Fruit fly (Drosophila melanogaster) whole organism, embryonic: ENCODE measurements around the gene CG13124.

ENCODE experiments used
- Awh ChIP-seq: fragments of 200-800 bp; sonication (Bioruptor generic); IDR thresholded peaks from 2 replicates; pipeline ENCODE4, ENCODE4 v1.3.6; 2022; ENCODE audit warnings: missing biosample characterization, missing genetic modification characterization
- CG10543 ChIP-seq: fragments of 200-800 bp; sonication (Bioruptor generic); optimal IDR thresholded peaks from 3 replicates; lab custom pipeline; 2017; ENCODE audit warnings: missing biosample characterization, mild to moderate bottlenecking, missing genetic modification characterization, moderate library complexity
- CG10979 ChIP-seq: fragments of 200-800 bp; sonication (Bioruptor generic); optimal IDR thresholded peaks from 2 replicates; lab custom pipeline; 2018; ENCODE audit warnings: missing biosample characterization, mild to moderate bottlenecking, missing genetic modification characterization, moderate library complexity
- CG1233 ChIP-seq: fragments of 200-800 bp; sonication (Bioruptor generic); optimal IDR thresholded peaks from 4 replicates; lab custom pipeline; 2018; ENCODE audit warnings: missing biosample characterization, mild to moderate bottlenecking, missing genetic modification characterization
- CG12659 ChIP-seq: fragments of 200-800 bp; sonication (Bioruptor generic); optimal IDR thresholded peaks from 3 replicates; lab custom pipeline; 2017; ENCODE audit warnings: mild to moderate bottlenecking, missing biosample characterization, missing genetic modification reagents, missing genetic modification characterization
- CG16779 ChIP-seq: fragments of 200-800 bp; sonication (Bioruptor generic); IDR thresholded peaks from 2 replicates; pipeline ENCODE4 v1.3.6; 2022; ENCODE audit warnings: missing biosample characterization, missing genetic modification characterization
- CG2120 ChIP-seq: fragments of 200-800 bp; sonication (Bioruptor generic); optimal IDR thresholded peaks from 3 replicates; lab custom pipeline; 2016; ENCODE audit warnings: missing biosample characterization, missing genetic modification characterization
- CG4854 ChIP-seq: fragments of 200-800 bp; sonication (Bioruptor generic); optimal IDR thresholded peaks from 2 replicates; lab custom pipeline; 2016; ENCODE audit warnings: missing biosample characterization, missing genetic modification characterization, inconsistent platforms
- CG7271 ChIP-seq: fragments of 200-800 bp; sonication (Bioruptor generic); optimal IDR thresholded peaks from 2 replicates; lab custom pipeline; 2018; ENCODE audit warnings: missing biosample characterization, mild to moderate bottlenecking, missing genetic modification characterization, moderate library complexity
- CG7556 ChIP-seq: fragments of 200-800 bp; sonication (Bioruptor generic); optimal IDR thresholded peaks from 2 replicates; lab custom pipeline; 2017; ENCODE audit warnings: missing biosample characterization, mild to moderate bottlenecking, missing genetic modification characterization
- CG7987 ChIP-seq: fragments of 200-800 bp; sonication (Bioruptor generic); optimal IDR thresholded peaks from 2 replicates; lab custom pipeline; 2018; ENCODE audit warnings: missing biosample characterization, mild to moderate bottlenecking, missing genetic modification characterization, moderate library complexity
- CG8478 ChIP-seq: fragments of >200 bp; optimal IDR thresholded peaks from 2 replicates; lab custom pipeline; 2018
- CG8765 ChIP-seq: fragments of 200-800 bp; sonication (Bioruptor generic); IDR thresholded peaks from 2 replicates; pipeline ENCODE4 v1.3.6; 2022; ENCODE audit warnings: missing biosample characterization, missing genetic modification characterization
- Camta ChIP-seq: fragments of 200-800 bp; sonication (Bioruptor generic); optimal IDR thresholded peaks from 2 replicates; lab custom pipeline; 2016; ENCODE audit warnings: missing biosample characterization, missing genetic modification characterization
- Chrac-16 ChIP-seq: fragments of 200-800 bp; sonication (Bioruptor generic); optimal IDR thresholded peaks from 3 replicates; lab custom pipeline; 2016; ENCODE audit warnings: missing biosample characterization, missing genetic modification characterization
- CoRest ChIP-seq: fragments of 200-800 bp; sonication (Bioruptor generic); optimal IDR thresholded peaks from 3 replicates; lab custom pipeline; 2018; ENCODE audit warnings: missing biosample characterization, mild to moderate bottlenecking, missing genetic modification characterization, moderate library complexity
- Ets97D ChIP-seq: fragments of 200-800 bp; sonication (Bioruptor generic); optimal IDR thresholded peaks from 3 replicates; lab custom pipeline; 2016; ENCODE audit warnings: missing biosample characterization, missing genetic modification characterization
- Hr3 ChIP-seq: fragments of 200-800 bp; sonication (Bioruptor generic); optimal IDR thresholded peaks from 3 replicates; lab custom pipeline; 2016; ENCODE audit warnings: missing biosample characterization, missing genetic modification characterization
- NC2α ChIP-seq: fragments of 200-800 bp; sonication (Bioruptor generic); optimal IDR thresholded peaks from 2 replicates; lab custom pipeline; 2016; ENCODE audit warnings: missing biosample characterization, missing genetic modification characterization
- Side ChIP-seq: fragments of 200-800 bp; sonication (Bioruptor generic); optimal IDR thresholded peaks from 2 replicates; lab custom pipeline; 2016; ENCODE audit warnings: missing biosample characterization, missing genetic modification characterization
- Ssrp ChIP-seq: fragments of 200-800 bp; sonication (Bioruptor generic); optimal IDR thresholded peaks from 2 replicates; lab custom pipeline; 2018; ENCODE audit warnings: missing biosample characterization, mild to moderate bottlenecking, missing genetic modification characterization, moderate library complexity
- Xrp1 ChIP-seq: fragments of 200-800 bp; sonication (Bioruptor generic); IDR thresholded peaks from 2 replicates; pipeline ENCODE4 v1.3.6; 2022; ENCODE audit warnings: missing biosample characterization, missing genetic modification characterization
- ac ChIP-seq: fragments of 200-800 bp; sonication (Bioruptor generic); optimal IDR thresholded peaks from 3 replicates; lab custom pipeline; 2017; ENCODE audit warnings: missing biosample characterization, mild to moderate bottlenecking, missing genetic modification characterization
- al ChIP-seq: fragments of 200-800 bp; sonication (Bioruptor generic); IDR thresholded peaks from 2 replicates; pipeline ENCODE4 v1.3.6; 2022; ENCODE audit warnings: missing biosample characterization, missing genetic modification characterization
- ap ChIP-seq: fragments of 200-800 bp; sonication (Bioruptor generic); IDR thresholded peaks from 2 replicates; pipeline ENCODE4 v1.3.6; 2022; ENCODE audit warnings: missing biosample characterization, missing genetic modification characterization
- ara ChIP-seq: fragments of 200-800 bp; sonication (Bioruptor generic); IDR thresholded peaks from 2 replicates; pipeline ENCODE4 v1.3.6; 2022; ENCODE audit warnings: missing biosample characterization, missing genetic modification characterization
- cad ChIP-seq: fragments of >200 bp; optimal IDR thresholded peaks from 2 replicates; lab custom pipeline; 2017; ENCODE audit warnings: missing biosample characterization, missing genetic modification characterization
- cas ChIP-seq: fragments of 200-800 bp; sonication (Bioruptor generic); IDR thresholded peaks from 2 replicates; pipeline ENCODE4 v1.3.6; 2022; ENCODE audit warnings: missing biosample characterization, missing genetic modification characterization
- cato ChIP-seq: fragments of 200-800 bp; sonication (Bioruptor generic); optimal IDR thresholded peaks from 2 replicates; lab custom pipeline; 2016; ENCODE audit warnings: missing biosample characterization, missing genetic modification characterization, borderline replicate concordance
- crol ChIP-seq: fragments of 200-800 bp; sonication (Bioruptor generic); IDR thresholded peaks from 2 replicates; pipeline ENCODE4 v1.3.6; 2022; ENCODE audit warnings: missing biosample characterization, missing genetic modification characterization
- crp ChIP-seq, 2 experiments: fragments of 200-800 bp; sonication (Bioruptor generic); optimal IDR thresholded peaks; 2 replicates in 1 of 2; 3 replicates in 1 of 2; lab custom pipeline; 2017; ENCODE audit warnings: missing biosample characterization in 2 of 2, missing genetic modification characterization in 2 of 2, mild to moderate bottlenecking in 1 of 2, moderate library complexity in 1 of 2
- exex ChIP-seq: fragments of 200-800 bp; sonication (Bioruptor generic); optimal IDR thresholded peaks from 4 replicates; lab custom pipeline; 2018; ENCODE audit warnings: missing biosample characterization, mild to moderate bottlenecking, missing genetic modification characterization, moderate library complexity
- eyg ChIP-seq: fragments of 200-800 bp; sonication (Bioruptor generic); optimal IDR thresholded peaks from 3 replicates; lab custom pipeline; 2016; ENCODE audit warnings: missing biosample characterization, missing genetic modification characterization
- fd96Cb ChIP-seq: fragments of 200-800 bp; sonication (Bioruptor generic); optimal IDR thresholded peaks from 2 replicates; lab custom pipeline; 2018; ENCODE audit warnings: missing biosample characterization, mild to moderate bottlenecking, missing genetic modification characterization, moderate library complexity
- fru ChIP-seq: fragments of >200 bp; optimal IDR thresholded peaks from 2 replicates; lab custom pipeline; 2017
- gt ChIP-seq: fragments of 200-800 bp; sonication (Bioruptor generic); IDR thresholded peaks from 2 replicates; pipeline ENCODE4 v1.3.6; 2022; ENCODE audit warnings: missing biosample characterization, missing genetic modification characterization
- mirr ChIP-seq: fragments of 200-800 bp; sonication (Bioruptor generic); optimal IDR thresholded peaks from 3 replicates; lab custom pipeline; 2018; ENCODE audit warnings: missing biosample characterization, mild to moderate bottlenecking, missing genetic modification characterization
- oc ChIP-seq: fragments of 200-800 bp; sonication (Bioruptor generic); optimal IDR thresholded peaks from 2 replicates; lab custom pipeline; 2018; ENCODE audit warnings: missing biosample characterization, mild to moderate bottlenecking, missing genetic modification characterization, moderate library complexity
- rib ChIP-seq: fragments of 200-800 bp; sonication (Bioruptor generic); IDR thresholded peaks from 2 replicates; pipeline ENCODE4 v1.3.6; 2022; ENCODE audit warnings: missing biosample characterization, missing genetic modification characterization
- run ChIP-seq: fragments of 200-800 bp; sonication (Bioruptor generic); optimal IDR thresholded peaks from 3 replicates; lab custom pipeline; 2018; ENCODE audit warnings: missing biosample characterization, mild to moderate bottlenecking, missing genetic modification characterization
- scrt ChIP-seq: fragments of 200-800 bp; sonication (Bioruptor generic); optimal IDR thresholded peaks from 2 replicates; lab custom pipeline; 2018; ENCODE audit warnings: missing biosample characterization, mild to moderate bottlenecking, missing genetic modification characterization, moderate library complexity
- sd ChIP-seq: fragments of 200-800 bp; sonication (Bioruptor generic); optimal IDR thresholded peaks from 3 replicates; lab custom pipeline; 2018; ENCODE audit warnings: missing biosample characterization, mild to moderate bottlenecking, missing genetic modification characterization, moderate library complexity
- sens-2 ChIP-seq: fragments of 200-800 bp; sonication (Bioruptor generic); IDR thresholded peaks from 2 replicates; pipeline ENCODE4 v1.3.6; 2022; ENCODE audit warnings: missing biosample characterization, missing genetic modification characterization
- sim ChIP-seq: fragments of 200-800 bp; sonication (Bioruptor generic); IDR thresholded peaks from 2 replicates; pipeline ENCODE4 v1.3.6; 2022; ENCODE audit warnings: missing biosample characterization, missing genetic modification characterization
- slbo ChIP-seq: fragments of 200-800 bp; sonication (Bioruptor generic); IDR thresholded peaks from 2 replicates; pipeline ENCODE4 v1.3.6; 2022; ENCODE audit warnings: missing biosample characterization, missing genetic modification characterization
- sr ChIP-seq: fragments of 200-800 bp; sonication (Bioruptor generic); IDR thresholded peaks from 3 replicates; pipeline ENCODE4 v1.3.6; 2022; ENCODE audit warnings: missing biosample characterization, missing genetic modification characterization
- toy ChIP-seq: fragments of 200-800 bp; sonication (Bioruptor generic); IDR thresholded peaks from 2 replicates; pipeline ENCODE4 v1.3.6; 2022; ENCODE audit warnings: missing biosample characterization, missing genetic modification characterization
- trem ChIP-seq: fragments of 200-800 bp; optimal IDR thresholded peaks from 3 replicates; lab custom pipeline; 2019; ENCODE audit warnings: missing biosample characterization, mild to moderate bottlenecking, missing genetic modification characterization, moderate library complexity
- trh ChIP-seq: fragments of 200-800 bp; sonication (Bioruptor generic); optimal IDR thresholded peaks from 2 replicates; lab custom pipeline; 2016; ENCODE audit warnings: missing biosample characterization, missing genetic modification characterization
- unpg ChIP-seq: fragments of 200-800 bp; sonication (Bioruptor generic); optimal IDR thresholded peaks from 3 replicates; lab custom pipeline; 2018; ENCODE audit warnings: missing biosample characterization, mild to moderate bottlenecking, missing genetic modification characterization, moderate library complexity
- usp ChIP-seq: fragments of >200 bp; optimal IDR thresholded peaks from 2 replicates; lab custom pipeline; 2017; ENCODE audit warnings: missing biosample characterization, missing genetic modification characterization

The CG13124 gene

dm6 chr2L:9956993-9957652, 48.7 kb upstream of the CG13124 start, which contains the start of the genes CG4658 and CG5846 (continued):
- TF ChIP-seq CG12659 (GFP tag; lab: Kevin White, UChicago) (peak; percentile 94), cato (peak; percentile 91), toy (GFP tag; lab: Robert Waterston, UW) (peak; percentile 76), cad (GFP tag; lab: Kevin White, UChicago) (no peak), rib (peak; percentile 86), al (GFP tag; lab: Robert Waterston, UW) (peak; percentile 93), CG7271 (tag; lab: Kevin White, UChicago) (peak; percentile 94), ac (GFP tag; lab: Kevin White, UChicago) (peak; percentile 56), Chrac-16 (GFP tag; lab: Kevin White, UChicago) (peak; percentile 96), usp (GFP tag; lab: Kevin White, UChicago) (no peak), sr (peak; percentile 44; the same call in 1 of the 3 replicates), sim (GFP tag; lab: Robert Waterston, UW) (peak; percentile 93), fd96Cb (tag; lab: Kevin White, UChicago) (peak; percentile 95), Side (GFP tag; lab: Kevin White, UChicago) (peak; percentile 54), fru (lab: Kevin White, UChicago) (no peak), NC2α (peak; percentile 83), mirr (peak; percentile 45), CG7987 (GFP tag; lab: Kevin White, UChicago) (peak; percentile 68), sens-2 (GFP tag; lab: Robert Waterston, UW) (peak; percentile 75), CG8478 (lab: Kevin White, UChicago) (no peak), oc (peak; percentile 94), ara (peak; percentile 95), trem (tag; lab: Kevin White, UChicago) (peak; percentile 95), Xrp1 (GFP tag; lab: Robert Waterston, UW) (peak; percentile 98), CG16779 (no peak), crp (GFP tag; optimal IDR thresholded peaks at IDR 0.05; lab: Kevin White, UChicago) (peak in 1 of 2 experiments; percentile 60), ap (GFP tag; lab: Robert Waterston, UW) (peak; percentile 94), Awh (GFP tag; lab: Robert Waterston, UW) (peak; percentile 97), CoRest (tag; lab: Kevin White, UChicago) (peak; percentile 96), CG10979 (tag; lab: Kevin White, UChicago) (peak; percentile 96), sd (peak; percentile 84), CG7556 (GFP tag; lab: Kevin White, UChicago) (peak; percentile 92), CG1233 (GFP tag; lab: Kevin White, UChicago) (peak; percentile 89), trh (GFP tag; lab: Kevin White, UChicago) (peak; percentile 80), unpg (GFP tag; lab: Kevin White, UChicago) (peak; percentile 97), slbo (peak; percentile 95), scrt (peak; percentile 91), exex (tag; lab: Kevin White, UChicago) (peak; percentile 82), Hr3 (GFP tag; lab: Kevin White, UChicago) (peak; percentile 96), Ets97D (GFP tag; lab: Kevin White, UChicago) (peak; percentile 59), Ssrp (tag; lab: Kevin White, UChicago) (peak; percentile 95), cas (peak; percentile 87), CG8765 (peak; percentile 77), gt (GFP tag; lab: Robert Waterston, UW) (peak; percentile 69), run (tag; lab: Kevin White, UChicago) (peak; percentile 95), CG10543 (peak; percentile 74), Camta (GFP tag; lab: Kevin White, UChicago) (peak; percentile 82), CG2120 (peak; percentile 95), eyg (no peak), crol (GFP tag; lab: Robert Waterston, UW) (peak; percentile 39; the same call in 1 of the 2 replicates), CG4854 (GFP tag; lab: Kevin White, UChicago) (peak; percentile 75)
